Fruit fly (Drosophila melanogaster): ENCODE results near the gene CG31974.

Gene CG31974

dm6 chr2L:171499-172250, 28.8 kb upstream of the CG31974 start:
- TF ChIP-seq CG8632 (GFP tag; optimal IDR thresholded peaks at IDR 0.05) = peak; percentile 34
- TF ChIP-seq CG4318 (GFP tag; optimal IDR thresholded peaks at IDR 0.05) = peak; percentile 73
- peak; percentile 85; the same call in 2 of the 3 replicates for TF ChIP-seq CG8119 (GFP tag; IDR thresholded peaks at IDR 0.05)
- TF ChIP-seq esn (GFP tag; optimal IDR thresholded peaks at IDR 0.05) = peak; percentile 62
- peak; percentile 52 for TF ChIP-seq Smox (GFP tag; optimal IDR thresholded peaks at IDR 0.05)
- peak; percentile 81 for TF ChIP-seq OdsH (GFP tag; optimal IDR thresholded peaks at IDR 0.05)
- peak; percentile 44 for TF ChIP-seq Hr4 (GFP tag; optimal IDR thresholded peaks at IDR 0.05)
- TF ChIP-seq pdm3 (GFP tag; optimal IDR thresholded peaks at IDR 0.05) = peak; percentile 75
- peak; percentile 74 to 76 for TF ChIP-seq ss (GFP tag; optimal IDR thresholded peaks at IDR 0.05)
- TF ChIP-seq Sox14 (GFP tag; optimal IDR thresholded peaks at IDR 0.05) = peak; percentile 48
- TF ChIP-seq CG1621 (tag; optimal IDR thresholded peaks at IDR 0.05) = peak; percentile 27
- peak; percentile 7 for TF ChIP-seq CG31627 (GFP tag; optimal IDR thresholded peaks at IDR 0.05)
- peak; percentile 86 for TF ChIP-seq CG15336 (GFP tag; IDR thresholded peaks at IDR 0.05)
- TF ChIP-seq lz (GFP tag; optimal IDR thresholded peaks at IDR 0.05) = peak; percentile 45
- TF ChIP-seq Blimp-1 (GFP tag; optimal IDR thresholded peaks at IDR 0.05) = no peak
- TF ChIP-seq CG6808 (GFP tag; optimal IDR thresholded peaks at IDR 0.05) = peak; percentile 70
- TF ChIP-seq Lpt (GFP tag; optimal IDR thresholded peaks at IDR 0.05) = peak; percentile 77
- peak; percentile 37 for TF ChIP-seq Ets96B (tag; optimal IDR thresholded peaks at IDR 0.05)
- peak; percentile 50 for TF ChIP-seq CG34406 (GFP tag; optimal IDR thresholded peaks at IDR 0.05)
- TF ChIP-seq salr (GFP tag; optimal IDR thresholded peaks at IDR 0.05) = peak in 1 of 2 experiments; percentile 76
- peak; percentile 26 for TF ChIP-seq CG11902 (GFP tag; optimal IDR thresholded peaks at IDR 0.05)
- peak; percentile 46 for TF ChIP-seq cyc (GFP tag; optimal IDR thresholded peaks at IDR 0.05)
- no peak for TF ChIP-seq fd85E (GFP tag; optimal IDR thresholded peaks at IDR 0.05)
- peak; percentile 59 for TF ChIP-seq dac (GFP tag; optimal IDR thresholded peaks at IDR 0.05)
- peak; percentile 86 for TF ChIP-seq CG32006 (GFP tag; optimal IDR thresholded peaks at IDR 0.05)
- TF ChIP-seq CG3919 (GFP tag; optimal IDR thresholded peaks at IDR 0.05) = peak; percentile 65
- peak; percentile 2 for TF ChIP-seq CG6854 (GFP tag; optimal IDR thresholded peaks at IDR 0.05)
- peak; percentile 58 for TF ChIP-seq CG9139 (GFP tag; optimal IDR thresholded peaks at IDR 0.05)
- peak; percentile 49 for TF ChIP-seq CG6792 (GFP tag; optimal IDR thresholded peaks at IDR 0.05)
- peak; percentile 51 for TF ChIP-seq Met (GFP tag; optimal IDR thresholded peaks at IDR 0.05)
- TF ChIP-seq vri (GFP tag; optimal IDR thresholded peaks at IDR 0.05) = peak; percentile 32
- peak; percentile 59 for TF ChIP-seq net (GFP tag; optimal IDR thresholded peaks at IDR 0.05)
- peak; percentile 61 for TF ChIP-seq Eip75B (GFP tag; optimal IDR thresholded peaks at IDR 0.05)
- TF ChIP-seq achi (GFP tag; optimal IDR thresholded peaks at IDR 0.05) = peak; percentile 74
- no peak for TF ChIP-seq CG11294 (GFP tag; IDR thresholded peaks at IDR 0.05)
- TF ChIP-seq Hr39 (GFP tag; optimal IDR thresholded peaks at IDR 0.05) = peak; percentile 46
- no peak for TF ChIP-seq Hr38 (GFP tag; optimal IDR thresholded peaks at IDR 0.05)
- no peak; the same call in 2 of the 3 replicates for TF ChIP-seq eg (GFP tag; IDR thresholded peaks at IDR 0.05)
- no peak for TF ChIP-seq Gug (GFP tag; IDR thresholded peaks at IDR 0.05)
- peak; percentile 84 for TF ChIP-seq Eip78C (GFP tag)
- peak; percentile 70 for TF ChIP-seq acj6 (GFP tag; optimal IDR thresholded peaks at IDR 0.05)
- TF ChIP-seq CG7368 (GFP tag; optimal IDR thresholded peaks at IDR 0.05) = peak; percentile 21
- no peak for TF ChIP-seq Eip93F (GFP tag; optimal IDR thresholded peaks at IDR 0.05)
- no peak for TF ChIP-seq Sox102F (GFP tag; optimal IDR thresholded peaks at IDR 0.05)
- TF ChIP-seq Ets21C (GFP tag; optimal IDR thresholded peaks at IDR 0.05) = no peak
- peak; percentile 13 for TF ChIP-seq topi (GFP tag; optimal IDR thresholded peaks at IDR 0.05)
- TF ChIP-seq CG6163 (GFP tag; IDR thresholded peaks at IDR 0.05) = no peak
- peak; percentile 49 for TF ChIP-seq spab (GFP tag; optimal IDR thresholded peaks at IDR 0.05)
- TF ChIP-seq fkh (GFP tag; optimal IDR thresholded peaks at IDR 0.05) = peak; percentile 87
- no peak for TF ChIP-seq CG16779 (tag; optimal IDR thresholded peaks at IDR 0.05)
- TF ChIP-seq dsx (GFP tag; optimal IDR thresholded peaks at IDR 0.05; ENCODE audit: poor library complexity, severe bottlenecking) = peak; percentile 53
